Worm (Caenorhabditis elegans) whole organism, L4 larva: ENCODE results near the gene F14E5.2.

ENCODE experiments used
- ama-1 ChIP-seq: fragments of 150-350 bp; optimal IDR thresholded peaks from 2 replicates; lab custom pipeline; 2014; ENCODE audit warnings: inconsistent platforms, mixed read lengths
- daf-8 ChIP-seq: fragments of 200-800 bp; sonication (Bioruptor generic); IDR thresholded peaks from 2 replicates; pipeline ENCODE4 v1.3.6; 2022; ENCODE audit warnings: missing genetic modification characterization, missing compliant biosample characterization
- fkh-10 ChIP-seq: fragments of 150-350 bp; optimal IDR thresholded peaks from 2 replicates; lab custom pipeline; 2014; ENCODE audit warnings: missing biosample characterization, missing genetic modification reagents, missing genetic modification characterization
- hif-1 ChIP-seq, 2 experiments: sonication (generic microtip); optimal IDR thresholded peaks; 2 replicates each; lab custom pipeline; 2016 to 2017; ENCODE audit warnings: missing compliant biosample characterization in 2 of 2, missing genetic modification characterization in 2 of 2, missing genetic modification reagents in 2 of 2, missing genotype in 2 of 2, mild to moderate bottlenecking in 1 of 2
- lin-13 ChIP-seq: fragments of 150-350 bp; optimal IDR thresholded peaks from 2 replicates; lab custom pipeline; 2014; ENCODE audit warnings: missing biosample characterization, missing genetic modification reagents, missing genetic modification characterization
- lin-15B ChIP-seq: fragments of 150-350 bp; sonication (generic microtip); optimal IDR thresholded peaks from 3 replicates; lab custom pipeline; 2014; ENCODE audit warnings: missing biosample characterization, missing genetic modification characterization
- mxl-2 ChIP-seq: fragments of 200-800 bp; sonication (Bioruptor generic); conservative IDR thresholded peaks from 2 replicates; pipeline ENCODE4 v1.3.6; 2022; ENCODE audit warnings: missing genetic modification reagents, missing genetic modification characterization, missing compliant biosample characterization
- nhr-25 ChIP-seq: sonication (generic microtip); optimal IDR thresholded peaks from 2 replicates; lab custom pipeline; 2017; ENCODE audit warnings: missing genetic modification characterization, mild to moderate bottlenecking, missing compliant biosample characterization, antibody characterized with exemption, moderate library complexity, borderline replicate concordance; ENCODE audit not compliant: insufficient read depth
- nhr-28 ChIP-seq: fragments of 150-350 bp; optimal IDR thresholded peaks from 2 replicates; lab custom pipeline; 2014; ENCODE audit warnings: missing biosample characterization, missing genetic modification characterization
- nhr-48 ChIP-seq: sonication (generic microtip); optimal IDR thresholded peaks from 2 replicates; lab custom pipeline; 2016; ENCODE audit warnings: mild to moderate bottlenecking, missing genetic modification characterization, missing compliant biosample characterization
- pha-4 ChIP-seq, 2 experiments: fragments of 150-350 bp in 1 of 2; fragments of 200-800 bp in 1 of 2; sonication (Bioruptor generic) in 1 of 2; IDR thresholded peaks in 1 of 2; optimal IDR thresholded peaks in 1 of 2; 2 replicates each; pipeline versions ENCODE4 v1.3.6 to Lab custom; 2014 to 2022; ENCODE audit warnings: missing genetic modification characterization in 2 of 2, missing genetic modification reagents in 2 of 2, missing biosample characterization in 1 of 2, missing compliant biosample characterization in 1 of 2
- snpc-4 ChIP-seq: fragments of 150-350 bp; optimal IDR thresholded peaks from 2 replicates; lab custom pipeline; 2014; ENCODE audit warnings: missing biosample characterization, missing genetic modification characterization
- unc-130 ChIP-seq: sonication (generic microtip); optimal IDR thresholded peaks from 2 replicates; lab custom pipeline; 2016; ENCODE audit warnings: missing genetic modification reagents, missing genetic modification characterization, missing compliant biosample characterization
- ztf-7 ChIP-seq: fragments of 150-350 bp; optimal IDR thresholded peaks from 2 replicates; lab custom pipeline; 2014; ENCODE audit warnings: missing biosample characterization, missing genetic modification characterization

ce11 chrII:8440097-8440496, 11.4 kb upstream of the F14E5.2 start:
- TF ChIP-seq ama-1 (no peak), lin-15B (no peak), hif-1 (tag; optimal IDR thresholded peaks at IDR 0.05; lab: Kevin White, UChicago) (no peak), snpc-4 (tag; lab: Kevin White, UChicago) (no peak), lin-13 (no peak), nhr-48 (no peak), ztf-7 (tag; lab: Kevin White, UChicago) (no peak), pha-4 (GFP tag; IDR thresholded peaks at IDR 0.05; lab: Robert Waterston, UW) (no peak), pha-4 (tag; optimal IDR thresholded peaks at IDR 0.05; lab: Kevin White, UChicago) (no peak), daf-8 (GFP tag; lab: Robert Waterston, UW) (no peak), nhr-25 (tag; lab: Kevin White, UChicago) (no peak), nhr-28 (peak; percentile 77), mxl-2 (GFP tag; lab: Robert Waterston, UW) (no peak), fkh-10 (no peak), unc-130 (GFP tag; lab: Kevin White, UChicago) (no peak)
